Worm (Caenorhabditis elegans): ENCODE data around the gene tsp-21.

ce11 chrX:9924962-9925361, 7.2 kb upstream of the tsp-21 start, which contains the start of gene ugt-23:
- TF ChIP-seq hnd-1 (tag; optimal IDR thresholded peaks at IDR 0.05) (no peak), F13C5.2 (tag; optimal IDR thresholded peaks at IDR 0.05) (no peak), B0310.2 (tag; optimal IDR thresholded peaks at IDR 0.05) (no peak), tbx-37 (GFP tag; conservative IDR thresholded peaks at IDR 0.05) (no peak), ama-1 (optimal IDR thresholded peaks at IDR 0.05) (no peak), flt-1 (GFP tag; IDR thresholded peaks at IDR 0.05) (no peak), scrt-1 (GFP tag; IDR thresholded peaks at IDR 0.05) (no peak), sea-1 (GFP tag; conservative IDR thresholded peaks at IDR 0.05) (no peak), aly-1 (tag; optimal IDR thresholded peaks at IDR 0.05) (no peak), tbx-11 (GFP tag; IDR thresholded peaks at IDR 0.05) (no peak), hmbx-1 (tag; optimal IDR thresholded peaks at IDR 0.05) (no peak), ceh-13 (GFP tag; optimal IDR thresholded peaks at IDR 0.05) (no peak)

Data from whole organism, early embryonic.